Fruit fly (Drosophila melanogaster) S2 (cell line): ENCODE results near the gene CG14327.

Experiments used
- CG8478 ChIP-seq: fragments of >200 bp; optimal IDR thresholded peaks from 2 replicates; lab custom pipeline; 2018
- CTCF ChIP-seq, 2 experiments: fragments of >200 bp; optimal IDR thresholded peaks; 2 replicates each; lab custom pipeline; 2018

The CG14327 gene

DNA sequence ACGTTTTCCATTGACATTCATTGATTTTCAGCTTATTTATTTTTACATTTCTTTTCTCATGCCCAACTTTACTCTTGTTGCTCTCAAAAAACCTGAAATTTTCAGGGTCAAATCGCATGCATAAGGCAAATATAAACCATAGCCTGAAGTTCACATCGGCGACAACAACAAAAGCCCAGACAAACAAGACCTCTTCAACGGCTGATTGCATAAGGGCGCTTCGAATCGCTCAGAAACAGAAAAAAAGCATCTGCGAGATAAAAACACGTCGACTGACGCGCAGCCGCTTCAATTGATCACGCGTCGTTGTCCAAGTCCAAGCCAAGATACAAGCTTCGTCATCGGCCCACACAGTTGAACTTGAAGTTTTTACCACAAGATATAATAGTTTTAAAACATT is at the start of gene CG14327:
Gene CG14327, plus strand, starts transcription at position 161 of the 400 bp plus-strand sequence.
- TF ChIP-seq CG8478 (no peak), CTCF (optimal IDR thresholded peaks at IDR 0.05; lab: Kevin White, UChicago) (no peak)

DNA sequence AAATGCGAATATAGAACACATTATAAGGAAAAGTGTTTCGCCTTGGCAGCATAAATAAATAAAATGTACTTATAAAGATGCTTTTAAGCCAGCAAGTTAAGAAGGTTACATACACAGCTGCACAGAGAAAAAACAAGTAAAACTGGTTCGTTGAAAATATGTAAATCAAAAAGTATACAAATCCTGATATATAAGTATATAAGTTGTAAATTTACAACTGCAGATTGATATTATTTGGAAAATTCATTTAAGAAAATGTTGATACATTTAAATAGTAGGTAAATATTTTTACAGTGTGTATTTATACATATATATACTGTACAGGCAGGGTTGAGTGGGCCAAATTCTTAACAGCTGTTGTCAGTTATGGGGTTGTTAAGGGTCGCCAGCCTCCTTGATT is 48.7 kb upstream of the CG14327 start:
- TF ChIP-seq CG8478 (no peak), CTCF (optimal IDR thresholded peaks at IDR 0.05; lab: Kevin White, UChicago) (no peak)

DNA sequence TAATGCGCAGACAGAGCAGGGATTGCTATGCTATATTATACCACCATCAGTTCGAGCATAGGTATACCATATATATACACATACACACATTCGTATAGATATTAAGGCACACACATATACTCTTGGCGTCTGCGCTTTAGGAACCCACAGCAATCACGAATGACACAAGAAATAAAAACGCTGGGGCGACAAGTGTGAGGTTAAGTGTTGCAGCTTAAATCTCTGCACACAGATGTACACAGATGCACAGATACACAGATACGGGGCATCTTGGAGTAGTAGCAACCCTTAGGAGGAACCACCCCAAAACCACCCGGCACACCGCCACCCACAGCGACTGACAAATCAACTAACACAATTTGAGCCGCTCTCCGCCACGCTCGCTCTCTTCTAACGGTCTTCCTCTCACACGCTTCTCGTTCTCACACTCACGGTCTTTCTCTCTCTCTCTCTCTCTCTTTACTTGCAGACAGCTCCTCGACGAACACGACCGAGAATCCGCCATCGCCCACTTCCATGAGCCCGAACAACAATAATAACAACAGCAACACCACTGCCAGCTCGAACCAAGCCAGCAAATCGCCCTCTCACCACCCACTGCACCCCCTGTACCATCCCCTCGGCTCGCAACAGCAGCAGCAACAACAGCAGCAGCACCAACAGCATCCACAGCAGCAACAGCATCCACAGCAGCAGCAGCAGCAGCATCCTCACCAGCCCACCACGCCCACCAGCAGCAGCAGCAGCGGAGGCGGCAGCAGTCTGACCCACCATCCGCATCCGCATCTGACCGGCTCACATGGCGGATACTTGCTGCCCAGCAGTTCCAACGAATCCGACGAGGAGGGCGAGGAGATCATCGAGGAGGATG is 46.7 kb upstream of the CG14327 start:
- TF ChIP-seq CTCF (optimal IDR thresholded peaks at IDR 0.05; lab: Kevin White, UChicago) (no peak), CG8478 (no peak)

DNA sequence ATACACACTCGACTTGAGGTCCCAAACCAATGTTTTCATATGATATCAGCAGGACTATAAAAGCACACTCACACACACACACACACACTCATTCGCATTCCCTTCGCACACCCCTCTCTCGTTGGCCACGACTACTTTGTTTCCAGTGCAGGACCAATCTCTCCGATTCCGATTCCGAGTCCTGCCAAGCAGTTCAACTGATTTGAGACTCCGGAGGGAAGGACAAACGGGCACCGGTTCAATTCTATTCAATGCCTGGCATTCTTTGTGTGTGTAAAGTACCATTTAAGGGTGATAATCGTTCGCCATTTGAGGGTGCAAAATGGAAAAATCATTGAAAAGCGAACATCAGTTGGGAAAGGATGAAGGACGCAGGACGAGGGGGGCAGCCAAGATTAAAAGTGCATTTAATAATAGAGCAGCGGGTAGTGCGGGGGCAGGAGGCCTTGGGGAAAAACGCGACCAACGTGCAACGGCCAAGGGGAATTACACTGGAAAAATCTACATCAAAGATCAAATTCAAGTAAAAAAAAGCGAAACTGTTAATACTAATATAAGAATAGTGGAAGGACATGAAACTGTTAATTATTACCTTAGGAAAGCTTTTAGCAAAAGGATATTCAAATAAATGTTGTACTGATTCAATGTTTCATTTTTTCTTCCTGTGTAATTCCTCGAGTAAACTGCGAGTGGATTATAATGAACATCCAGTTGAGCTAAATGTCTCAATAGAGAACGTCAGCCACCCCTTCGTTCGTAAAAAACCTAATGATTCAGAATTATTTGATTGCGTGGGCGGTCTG is 29.6 kb upstream of the CG14327 start:
- no peak for TF ChIP-seq CG8478
- TF ChIP-seq CTCF (optimal IDR thresholded peaks at IDR 0.05; lab: Kevin White, UChicago), result no peak

DNA sequence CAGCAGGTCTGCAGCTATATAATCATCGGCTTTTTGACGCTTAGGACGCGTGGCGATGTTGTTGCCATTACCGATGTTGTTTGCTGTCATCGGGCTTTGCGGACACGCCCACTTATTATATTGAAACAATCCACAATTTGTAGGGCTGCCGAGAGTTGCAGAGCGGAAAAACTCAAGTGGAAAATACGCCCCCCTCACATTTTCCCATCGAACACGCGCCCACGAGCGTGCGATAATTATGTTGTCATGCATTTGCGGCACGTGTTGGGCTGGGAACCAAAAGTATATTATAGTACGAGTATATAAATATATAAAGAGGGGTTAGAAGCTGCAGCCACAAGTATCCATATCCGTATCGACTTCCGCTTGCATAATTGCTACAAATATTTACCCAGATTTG is 24.7 kb upstream of the CG14327 start:
- TF ChIP-seq CTCF (optimal IDR thresholded peaks at IDR 0.05; lab: Kevin White, UChicago), result no peak
- no peak for TF ChIP-seq CG8478

DNA sequence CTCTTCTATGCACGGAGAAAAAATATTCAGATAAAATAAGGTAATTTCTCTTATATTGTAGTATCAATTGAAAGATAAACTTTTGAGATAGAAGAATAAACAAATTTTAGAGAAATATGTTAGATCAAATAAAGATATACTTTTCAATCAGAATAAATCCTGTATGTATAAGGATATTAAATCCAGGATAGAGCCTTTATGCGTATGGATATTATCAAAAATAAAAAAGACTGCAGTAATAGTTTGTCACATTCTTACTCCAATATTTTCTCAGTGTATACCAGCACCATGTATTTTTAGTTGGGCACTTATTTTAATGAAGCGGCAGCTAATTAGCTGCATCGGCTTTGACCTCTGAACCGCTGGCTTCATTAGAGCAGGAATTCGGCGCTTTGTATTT is 21.7 kb upstream of the CG14327 start:
- TF ChIP-seq CTCF (optimal IDR thresholded peaks at IDR 0.05; lab: Kevin White, UChicago), result no peak

DNA sequence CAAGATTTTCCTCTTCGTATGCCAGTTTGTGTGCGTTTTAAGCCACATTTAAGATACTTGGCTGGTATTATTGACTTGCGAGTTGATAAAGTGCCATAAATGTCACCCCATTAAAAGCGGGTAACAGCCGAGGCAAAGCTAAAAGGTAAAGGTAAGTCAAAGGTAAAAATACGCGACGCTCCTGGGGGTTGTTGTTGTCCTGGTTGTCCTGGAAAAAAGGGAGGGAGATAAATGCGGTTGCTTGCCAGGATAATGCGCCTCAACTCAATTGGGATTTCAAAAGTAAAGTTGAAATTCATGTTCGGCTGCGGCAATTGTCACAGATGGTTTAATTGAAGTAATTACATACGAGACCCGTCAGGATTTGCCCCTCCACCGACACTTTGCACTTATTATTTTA is 20.0 kb upstream of the CG14327 start:
- TF ChIP-seq CTCF (optimal IDR thresholded peaks at IDR 0.05; lab: Kevin White, UChicago) (no peak), CG8478 (no peak)

DNA sequence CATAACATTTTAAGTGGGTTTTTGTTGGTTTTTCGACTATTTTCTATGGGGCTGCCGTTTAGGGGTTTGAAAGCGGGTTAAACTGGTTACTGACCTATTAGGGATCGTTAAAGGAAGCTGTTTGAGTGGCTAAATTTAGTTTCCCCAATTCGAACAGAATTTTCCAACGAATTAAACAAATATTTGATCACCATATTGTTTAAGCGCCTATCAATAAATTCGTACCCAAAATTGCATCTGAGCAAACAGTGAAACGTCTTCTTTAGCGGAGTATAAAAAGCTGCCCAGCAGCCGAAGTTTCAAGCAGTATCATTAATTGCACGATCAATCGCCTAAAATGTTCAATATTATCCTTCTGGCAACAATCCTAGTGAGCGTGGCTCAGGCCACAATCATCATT is 19.4 kb upstream of the CG14327 start, which contains the start of gene Sgs5bis:
Gene Sgs5bis, plus strand, starts transcription at position 301 of the 400 bp plus-strand sequence.
- TF ChIP-seq CTCF (optimal IDR thresholded peaks at IDR 0.05; lab: Kevin White, UChicago), result no peak
- TF ChIP-seq CG8478, result no peak

DNA sequence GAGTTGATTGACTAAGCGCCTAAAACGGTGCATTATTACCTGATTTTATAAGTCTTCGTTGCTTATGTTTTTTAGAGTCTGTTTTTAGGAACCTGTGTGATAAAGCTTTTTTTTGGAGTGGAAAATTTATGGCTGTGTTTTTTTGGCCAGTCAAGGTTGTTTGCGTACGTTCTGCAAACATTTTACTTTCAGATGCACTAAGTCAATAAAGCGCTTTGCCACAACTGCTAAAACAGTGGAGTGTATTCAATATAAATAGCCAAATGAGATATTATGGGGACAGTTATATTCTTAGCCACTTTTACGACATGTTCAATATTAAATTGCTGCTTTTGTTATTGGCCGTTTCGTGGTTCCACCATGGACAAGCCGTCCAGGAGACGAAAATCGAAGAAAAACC is 18.4 kb upstream of the CG14327 start, which contains the start of gene Sgs5:
Gene Sgs5, plus strand, starts transcription at position 279 of the 400 bp plus-strand sequence.
- no peak for TF ChIP-seq CG8478
- no peak for TF ChIP-seq CTCF (optimal IDR thresholded peaks at IDR 0.05; lab: Kevin White, UChicago)

DNA sequence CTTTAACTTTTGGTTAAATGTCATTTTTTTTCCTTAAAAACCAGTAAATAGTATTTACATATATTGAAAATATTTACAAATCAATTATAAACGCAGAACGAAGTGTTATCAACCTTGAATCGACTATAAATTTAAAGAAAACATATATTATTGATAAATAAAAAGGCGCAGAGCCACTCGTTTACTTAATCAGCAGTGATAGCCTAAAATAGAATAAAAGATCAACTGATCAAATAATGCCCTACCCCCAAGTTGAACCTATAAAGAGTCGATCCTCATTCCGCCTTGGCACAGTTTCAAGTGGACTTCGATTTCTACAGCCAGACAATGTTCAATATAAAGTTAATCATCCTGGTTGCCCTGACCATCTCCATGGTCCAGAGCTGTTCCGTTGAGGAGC is 17.3 kb upstream of the CG14327 start, which contains the start of gene CG7606:
Gene CG7606, plus strand, starts transcription at position 301 of the 400 bp plus-strand sequence.
- TF ChIP-seq CTCF (optimal IDR thresholded peaks at IDR 0.05; lab: Kevin White, UChicago) (no peak), CG8478 (no peak)

DNA sequence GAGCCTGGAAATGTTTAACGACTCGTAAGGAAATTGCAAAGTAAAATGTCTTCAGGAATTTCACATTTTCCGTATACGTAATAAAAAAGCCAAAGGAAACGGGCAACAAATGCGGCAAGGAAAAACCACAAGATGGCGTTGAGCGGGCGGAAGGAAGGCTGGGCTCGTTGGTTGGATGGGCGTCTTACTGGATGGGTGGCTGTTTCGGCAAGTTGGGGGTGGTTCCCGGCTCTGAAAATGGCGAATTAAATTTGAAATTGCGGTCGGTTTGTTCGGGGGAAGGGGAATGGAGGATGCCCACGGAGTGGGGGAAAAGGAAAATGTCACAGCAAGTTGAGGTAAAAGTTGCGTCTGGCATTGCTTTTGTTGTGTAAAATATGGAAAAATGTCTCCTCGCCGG is 13.8 kb upstream of the CG14327 start:
- TF ChIP-seq CTCF (optimal IDR thresholded peaks at IDR 0.05; lab: Kevin White, UChicago) (no peak), CG8478 (no peak)

DNA sequence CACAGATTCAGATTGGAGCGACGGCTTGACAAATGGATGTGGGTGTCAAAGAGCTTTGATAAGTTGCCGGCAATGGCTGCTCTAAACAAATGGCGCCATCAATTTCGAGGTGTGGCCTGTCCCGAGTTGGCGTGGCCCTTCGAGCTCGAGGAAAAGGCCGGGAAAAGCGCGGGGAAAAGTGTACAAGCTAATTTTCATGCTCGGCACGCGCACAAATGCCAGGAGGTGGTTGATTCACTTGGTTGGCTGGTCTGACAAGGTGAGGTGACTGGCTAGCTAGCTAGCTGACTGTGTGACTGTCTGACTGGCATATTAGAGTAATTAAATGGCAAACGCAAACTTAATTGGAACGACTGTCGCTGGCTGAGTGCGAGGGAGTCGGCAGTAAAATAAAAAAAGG is 11.6 kb upstream of the CG14327 start:
- TF ChIP-seq CTCF (optimal IDR thresholded peaks at IDR 0.05; lab: Kevin White, UChicago) (no peak), CG8478 (no peak)

DNA sequence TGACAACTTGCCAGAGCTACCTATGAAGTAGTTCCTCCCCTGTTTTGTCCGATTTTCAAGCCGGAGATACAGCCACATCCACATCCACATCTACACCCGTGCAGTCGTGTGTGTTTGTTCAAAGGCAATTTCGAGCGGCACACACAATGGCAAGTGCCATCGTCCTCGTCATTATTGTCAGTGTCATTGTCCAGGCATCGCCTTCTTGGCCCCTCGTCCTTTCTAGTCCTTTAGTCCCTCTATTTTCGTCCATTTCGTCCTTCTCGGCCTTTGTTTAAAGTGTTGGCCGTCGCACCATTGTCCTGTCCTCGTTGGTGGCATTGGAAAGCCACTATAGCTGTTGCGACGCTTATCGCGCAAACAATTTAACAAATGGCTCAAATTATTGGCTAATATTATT is 10.5 kb upstream of the CG14327 start:
- TF ChIP-seq CG8478, result no peak
- TF ChIP-seq CTCF (optimal IDR thresholded peaks at IDR 0.05; lab: Kevin White, UChicago), result no peak

DNA sequence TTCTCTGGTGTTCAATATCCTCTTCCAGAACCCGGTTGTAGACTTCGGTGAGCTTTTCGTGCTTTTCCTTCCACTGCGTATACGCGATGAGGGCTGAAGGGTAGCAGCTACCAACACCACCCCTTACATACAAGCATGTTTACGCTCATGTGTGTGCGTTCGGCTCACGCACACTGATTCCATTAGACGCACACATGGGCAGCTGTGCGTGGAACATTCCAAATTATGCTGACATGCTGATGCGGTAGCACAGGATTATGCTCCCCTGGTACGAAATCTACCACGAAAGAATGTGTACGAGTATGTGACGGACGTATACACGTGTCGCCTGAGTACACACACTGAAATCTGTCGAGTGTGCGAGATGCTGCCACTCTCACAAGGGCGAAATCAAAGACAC is 9.8 kb upstream of the CG14327 start:
- TF ChIP-seq CTCF (optimal IDR thresholded peaks at IDR 0.05; lab: Kevin White, UChicago) (peak in 1 of 2 experiments; percentile 23), CG8478 (no peak)

DNA sequence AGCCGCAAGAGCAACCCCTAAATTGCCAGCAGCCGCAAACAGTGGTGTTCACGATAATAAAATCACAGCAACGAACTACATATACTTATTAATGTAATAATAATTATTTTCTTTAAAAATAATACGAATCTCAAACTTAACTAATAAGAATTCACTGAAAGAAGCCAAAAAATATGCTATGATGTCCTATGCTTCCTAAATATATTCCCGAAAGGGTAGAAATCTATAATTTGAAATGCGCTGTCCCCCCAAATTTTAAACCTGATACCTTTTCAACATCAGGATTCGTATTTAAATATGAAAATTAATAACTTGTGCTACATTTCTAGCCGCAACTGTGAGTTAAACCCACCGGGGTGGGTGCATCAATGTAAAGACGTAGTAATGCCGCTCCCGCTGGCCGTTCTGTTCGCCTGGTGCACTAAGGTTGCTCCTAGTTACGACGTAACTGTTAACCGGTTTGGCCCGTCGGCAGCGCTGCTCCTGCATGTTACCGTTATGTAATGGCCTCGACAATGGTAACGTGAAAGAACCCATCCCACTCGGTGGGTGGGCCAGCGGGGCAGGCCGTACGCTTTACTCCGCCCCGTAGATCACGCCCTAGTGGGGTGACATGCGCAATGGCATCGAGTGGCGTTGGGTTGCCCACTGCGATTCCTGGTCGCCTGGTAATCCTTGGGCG is 9.2 kb upstream of the CG14327 start:
- no peak for TF ChIP-seq CTCF (optimal IDR thresholded peaks at IDR 0.05; lab: Kevin White, UChicago)
- TF ChIP-seq CG8478, result no peak
